Worm (Caenorhabditis elegans) whole organism, young adult: ENCODE results near the gene syd-9.

Experiments used
- aptf-2 ChIP-seq: fragments of 200-800 bp; sonication (Bioruptor generic); conservative IDR thresholded peaks from 2 replicates; pipeline ENCODE4 v1.3.6; 2022; ENCODE audit warnings: missing genetic modification reagents, missing genetic modification characterization, missing compliant biosample characterization
- ceh-91 ChIP-seq: fragments of 200-800 bp; sonication (Bioruptor generic); IDR thresholded peaks from 2 replicates; pipeline ENCODE4 v1.3.6; 2022; ENCODE audit warnings: missing genetic modification reagents, missing genetic modification characterization, missing compliant biosample characterization
- die-1 ChIP-seq: sonication (generic microtip); optimal IDR thresholded peaks from 2 replicates; lab custom pipeline; 2016; ENCODE audit warnings: missing genotype, mild to moderate bottlenecking, missing genetic modification characterization, missing compliant biosample characterization
- efl-1 ChIP-seq: fragments of 150-350 bp; optimal IDR thresholded peaks from 2 replicates; lab custom pipeline; 2014; ENCODE audit warnings: missing biosample characterization, missing genetic modification reagents, missing genetic modification characterization
- nfya-1 ChIP-seq: sonication (generic microtip); optimal IDR thresholded peaks from 2 replicates; lab custom pipeline; 2017; ENCODE audit warnings: antibody characterized with exemption, missing compliant biosample characterization, missing genetic modification characterization, borderline replicate concordance; ENCODE audit not compliant: insufficient read depth
- nhr-27 ChIP-seq: fragments of 200-800 bp; sonication (Bioruptor generic); optimal IDR thresholded peaks from 2 replicates; lab custom pipeline; 2018; ENCODE audit warnings: mild to moderate bottlenecking, missing genetic modification characterization, moderate library complexity, missing compliant biosample characterization
- snpc-4 ChIP-seq, 5 experiments: fragments of 150-350 bp in 1 of 5; sonication (generic microtip) in 4 of 5; optimal IDR thresholded peaks; 2 replicates each; lab custom pipeline; 2014 to 2018; ENCODE audit warnings: missing genetic modification characterization in 5 of 5, missing biosample characterization in 3 of 5, antibody characterized with exemption in 2 of 5, mild to moderate bottlenecking in 2 of 5, missing compliant biosample characterization in 2 of 5, missing genotype in 2 of 5, moderate library complexity in 2 of 5, missing genetic modification reagents in 1 of 5
- unc-62 ChIP-seq: fragments of 150-350 bp; optimal IDR thresholded peaks from 2 replicates; lab custom pipeline; 2014; ENCODE audit warnings: missing biosample characterization, missing genetic modification reagents, missing genetic modification characterization

DNA sequence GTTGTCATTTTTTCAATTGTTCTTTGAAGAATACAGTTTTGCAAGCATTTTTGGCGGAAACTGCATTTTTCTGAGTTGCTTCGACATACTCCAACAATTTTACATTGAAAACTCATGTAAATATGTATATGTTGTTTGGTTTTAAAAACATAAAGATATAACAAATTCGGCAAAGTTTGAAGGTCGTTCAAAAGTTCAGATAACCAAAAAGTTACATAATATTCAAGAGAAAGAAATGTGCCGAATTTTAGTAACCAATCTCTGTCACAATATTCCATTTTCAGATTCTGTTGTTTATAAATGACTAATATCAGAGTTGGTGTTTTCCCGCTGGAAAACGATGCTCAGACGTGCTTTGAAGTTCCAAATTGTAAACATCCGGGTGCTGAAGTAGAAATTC, 11.5 kb upstream of the syd-9 start, which contains the start of gene ZK867.2:
- no peak for TF ChIP-seq aptf-2 (GFP tag; lab: Robert Waterston, UW)
- TF ChIP-seq die-1 (tag; lab: Kevin White, UChicago): no peak
- no peak for TF ChIP-seq unc-62 (GFP tag; lab: Kevin White, UChicago)
- no peak for TF ChIP-seq nhr-27 (tag; lab: Kevin White, UChicago)
- TF ChIP-seq snpc-4 (GFP tag; optimal IDR thresholded peaks at IDR 0.05; lab: Kevin White, UChicago): no peak
- TF ChIP-seq snpc-4 (tag; optimal IDR thresholded peaks at IDR 0.05; lab: Kevin White, UChicago): no peak
- TF ChIP-seq nfya-1 (tag; lab: Kevin White, UChicago): no peak
- TF ChIP-seq ceh-91: no peak
- TF ChIP-seq efl-1 (GFP tag; lab: Kevin White, UChicago): no peak
